Fruit fly (Drosophila melanogaster) whole organism, embryonic: ENCODE measurements around the gene Pde11.

Experiments used
- C15 ChIP-seq: fragments of 200-800 bp; sonication (Bioruptor generic); IDR thresholded peaks from 3 replicates; pipeline ENCODE4 v1.3.6; 2022; ENCODE audit warnings: missing biosample characterization, missing genetic modification characterization
- CG11504 ChIP-seq: fragments of 200-800 bp; sonication (Bioruptor generic); optimal IDR thresholded peaks from 3 replicates; lab custom pipeline; 2019; ENCODE audit warnings: missing biosample characterization, mild to moderate bottlenecking, missing genetic modification characterization, moderate library complexity
- CG12104 ChIP-seq: fragments of 200-800 bp; sonication (Bioruptor generic); optimal IDR thresholded peaks from 3 replicates; lab custom pipeline; 2016; ENCODE audit warnings: missing biosample characterization, missing genetic modification characterization
- CG1233 ChIP-seq: fragments of 200-800 bp; sonication (Bioruptor generic); optimal IDR thresholded peaks from 4 replicates; lab custom pipeline; 2018; ENCODE audit warnings: missing biosample characterization, mild to moderate bottlenecking, missing genetic modification characterization
- CG13123 ChIP-seq: fragments of 200-800 bp; sonication (Bioruptor generic); optimal IDR thresholded peaks from 2 replicates; lab custom pipeline; 2016; ENCODE audit warnings: missing biosample characterization, missing genetic modification characterization
- CG13624 ChIP-seq: fragments of 200-800 bp; sonication (Bioruptor generic); optimal IDR thresholded peaks from 2 replicates; lab custom pipeline; 2016; ENCODE audit warnings: missing biosample characterization, missing genetic modification characterization
- CG13775 ChIP-seq: fragments of 200-800 bp; sonication (Bioruptor generic); optimal IDR thresholded peaks from 3 replicates; lab custom pipeline; 2017; ENCODE audit warnings: missing biosample characterization, mild to moderate bottlenecking, missing genetic modification characterization
- CG14667 ChIP-seq: fragments of 200-800 bp; sonication (Bioruptor generic); IDR thresholded peaks from 2 replicates; pipeline ENCODE4 v1.3.6; 2022; ENCODE audit warnings: missing biosample characterization, missing genetic modification characterization
- CG15269 ChIP-seq: fragments of 200-800 bp; sonication (Bioruptor generic); optimal IDR thresholded peaks from 2 replicates; lab custom pipeline; 2018; ENCODE audit warnings: missing biosample characterization, mild to moderate bottlenecking, missing genetic modification characterization, moderate library complexity
- CG17802 ChIP-seq: fragments of 200-800 bp; sonication (Bioruptor generic); optimal IDR thresholded peaks from 2 replicates; lab custom pipeline; 2018; ENCODE audit warnings: missing biosample characterization, mild to moderate bottlenecking, missing genetic modification characterization, moderate library complexity
- CG31224 ChIP-seq: fragments of 200-800 bp; sonication (Bioruptor generic); IDR thresholded peaks from 2 replicates; pipeline ENCODE4 v1.3.6; 2022; ENCODE audit warnings: missing biosample characterization, missing genetic modification characterization
- CG3163 ChIP-seq: fragments of 200-800 bp; sonication (Bioruptor generic); optimal IDR thresholded peaks from 3 replicates; lab custom pipeline; 2016; ENCODE audit warnings: missing biosample characterization, missing genetic modification characterization
- CG33213 ChIP-seq: fragments of 200-800 bp; sonication (Bioruptor generic); optimal IDR thresholded peaks from 3 replicates; lab custom pipeline; 2016; ENCODE audit warnings: missing biosample characterization, missing genetic modification characterization
- CG43689 ChIP-seq: fragments of 200-800 bp; sonication (Bioruptor generic); IDR thresholded peaks from 2 replicates; pipeline ENCODE4 v1.3.6; 2022; ENCODE audit warnings: missing biosample characterization, missing genetic modification characterization
- CG8765 ChIP-seq: fragments of 200-800 bp; sonication (Bioruptor generic); IDR thresholded peaks from 2 replicates; pipeline ENCODE4 v1.3.6; 2022; ENCODE audit warnings: missing biosample characterization, missing genetic modification characterization
- CG9609 ChIP-seq: fragments of 200-800 bp; sonication (Bioruptor generic); optimal IDR thresholded peaks from 3 replicates; lab custom pipeline; 2016; ENCODE audit warnings: missing biosample characterization, missing genetic modification characterization
- CHES-1-like ChIP-seq: fragments of 200-800 bp; sonication (Bioruptor generic); optimal IDR thresholded peaks from 2 replicates; lab custom pipeline; 2016; ENCODE audit warnings: missing biosample characterization, missing genetic modification characterization
- CkIIα-i1 ChIP-seq: fragments of 200-800 bp; sonication (Bioruptor generic); IDR thresholded peaks from 2 replicates; pipeline ENCODE4 v1.3.6; 2022; ENCODE audit warnings: missing biosample characterization, missing genetic modification characterization
- CrebB ChIP-seq: fragments of 200-800 bp; sonication (Bioruptor generic); optimal IDR thresholded peaks from 3 replicates; lab custom pipeline; 2018; ENCODE audit warnings: missing biosample characterization, mild to moderate bottlenecking, missing genetic modification characterization
- D19A ChIP-seq: fragments of 200-800 bp; optimal IDR thresholded peaks from 3 replicates; lab custom pipeline; 2019; ENCODE audit warnings: missing biosample characterization, mild to moderate bottlenecking, missing genetic modification characterization, moderate library complexity
- Eip74EF ChIP-seq, 2 experiments: fragments of 200-800 bp in 1 of 2; fragments of >200 bp in 1 of 2; sonication (Bioruptor generic) in 1 of 2; optimal IDR thresholded peaks; 2 replicates each; lab custom pipeline; 2017 to 2019; ENCODE audit warnings: missing biosample characterization in 2 of 2, missing genetic modification characterization in 2 of 2, mild to moderate bottlenecking in 1 of 2, moderate library complexity in 1 of 2
- Fer2 ChIP-seq: fragments of 200-800 bp; sonication (Bioruptor generic); optimal IDR thresholded peaks from 2 replicates; lab custom pipeline; 2018; ENCODE audit warnings: missing biosample characterization, mild to moderate bottlenecking, missing genetic modification characterization, moderate library complexity
- Hr78 ChIP-seq, 2 experiments: fragments of 200-800 bp in 1 of 2; fragments of >200 bp in 1 of 2; sonication (Bioruptor generic) in 1 of 2; optimal IDR thresholded peaks; 2 replicates each; lab custom pipeline; 2017 to 2019; ENCODE audit warnings: missing biosample characterization in 2 of 2, missing genetic modification characterization in 2 of 2, mild to moderate bottlenecking in 1 of 2, moderate library complexity in 1 of 2
- MTF-1 ChIP-seq: fragments of 200-800 bp; sonication (Bioruptor generic); optimal IDR thresholded peaks from 2 replicates; lab custom pipeline; 2018; ENCODE audit warnings: missing biosample characterization, mild to moderate bottlenecking, missing genetic modification characterization, borderline replicate concordance
- Oaz ChIP-seq: fragments of 200-800 bp; sonication (Bioruptor generic); IDR thresholded peaks from 2 replicates; pipeline ENCODE4 v1.3.6; 2022; ENCODE audit warnings: missing biosample characterization, missing genetic modification characterization
- Opbp ChIP-seq: fragments of 200-800 bp; sonication (Bioruptor generic); IDR thresholded peaks from 3 replicates; pipeline ENCODE4 v1.3.6; 2022; ENCODE audit warnings: missing biosample characterization, missing genetic modification characterization; ENCODE audit not compliant: partially characterized antibody
- Taf1 ChIP-seq: fragments of 200-800 bp; sonication (Bioruptor generic); IDR thresholded peaks from 2 replicates; pipeline ENCODE4 v1.3.6; 2022; ENCODE audit warnings: missing biosample characterization, missing genetic modification characterization
- Trl ChIP-seq, 3 experiments: fragments of >200 bp in 2 of 3; fragments of 200-800 bp in 1 of 3; sonication (Bioruptor generic) in 1 of 3; optimal IDR thresholded peaks; 2 replicates in 1 of 3; 3 replicates in 2 of 3; lab custom pipeline; 2016 to 2017; ENCODE audit warnings: missing biosample characterization in 1 of 3, missing genetic modification characterization in 1 of 3
- Xbp1 ChIP-seq: fragments of 200-800 bp; sonication (Bioruptor generic); optimal IDR thresholded peaks from 3 replicates; lab custom pipeline; 2016; ENCODE audit warnings: missing biosample characterization, mild to moderate bottlenecking, missing genetic modification characterization
- az2 ChIP-seq: fragments of 200-800 bp; sonication (Bioruptor generic); optimal IDR thresholded peaks from 3 replicates; lab custom pipeline; 2016; ENCODE audit warnings: missing biosample characterization, missing genetic modification characterization
- corto ChIP-seq: fragments of 200-800 bp; sonication (Bioruptor generic); optimal IDR thresholded peaks from 2 replicates; lab custom pipeline; 2016; ENCODE audit warnings: missing biosample characterization, mild to moderate bottlenecking, missing genetic modification characterization, moderate library complexity
- dimm ChIP-seq: fragments of 200-800 bp; sonication (Bioruptor generic); IDR thresholded peaks from 2 replicates; pipeline ENCODE4 v1.3.6; 2022; ENCODE audit warnings: missing biosample characterization, missing genetic modification characterization
- dm ChIP-seq: fragments of 200-800 bp; sonication (Bioruptor generic); optimal IDR thresholded peaks from 3 replicates; lab custom pipeline; 2016; ENCODE audit warnings: missing biosample characterization, missing genetic modification characterization
- emc ChIP-seq: fragments of 200-800 bp; sonication (Bioruptor generic); optimal IDR thresholded peaks from 2 replicates; lab custom pipeline; 2016; ENCODE audit warnings: missing biosample characterization, missing genetic modification characterization
- fd96Cb ChIP-seq: fragments of 200-800 bp; sonication (Bioruptor generic); optimal IDR thresholded peaks from 2 replicates; lab custom pipeline; 2018; ENCODE audit warnings: missing biosample characterization, mild to moderate bottlenecking, missing genetic modification characterization, moderate library complexity
- gcm ChIP-seq: fragments of 200-800 bp; sonication (Bioruptor generic); optimal IDR thresholded peaks from 2 replicates; lab custom pipeline; 2019; ENCODE audit warnings: missing biosample characterization, mild to moderate bottlenecking, missing genetic modification characterization, moderate library complexity
- gfzf ChIP-seq: fragments of 200-800 bp; sonication (Bioruptor generic); optimal IDR thresholded peaks from 2 replicates; lab custom pipeline; 2016; ENCODE audit warnings: missing biosample characterization, mild to moderate bottlenecking, missing genetic modification characterization, moderate library complexity
- lab ChIP-seq: fragments of 200-800 bp; sonication (Bioruptor generic); optimal IDR thresholded peaks from 3 replicates; lab custom pipeline; 2017; ENCODE audit warnings: missing biosample characterization, missing genetic modification characterization, mild to moderate bottlenecking, moderate library complexity, missing genetic modification reagents
- oc ChIP-seq: fragments of 200-800 bp; sonication (Bioruptor generic); optimal IDR thresholded peaks from 2 replicates; lab custom pipeline; 2018; ENCODE audit warnings: missing biosample characterization, mild to moderate bottlenecking, missing genetic modification characterization, moderate library complexity
- odd ChIP-seq: fragments of 200-800 bp; sonication (Bioruptor generic); optimal IDR thresholded peaks from 2 replicates; lab custom pipeline; 2017; ENCODE audit warnings: missing biosample characterization, mild to moderate bottlenecking, missing genetic modification characterization
- pros ChIP-seq: fragments of 200-800 bp; sonication (Bioruptor generic); optimal IDR thresholded peaks from 3 replicates; lab custom pipeline; 2019; ENCODE audit warnings: missing biosample characterization, mild to moderate bottlenecking, missing genetic modification characterization, moderate library complexity
- salm ChIP-seq: fragments of 200-800 bp; sonication (Bioruptor generic); optimal IDR thresholded peaks from 2 replicates; lab custom pipeline; 2018; ENCODE audit warnings: missing biosample characterization, mild to moderate bottlenecking, missing genetic modification characterization
- schlank ChIP-seq: fragments of 200-800 bp; sonication (Bioruptor generic); optimal IDR thresholded peaks from 2 replicates; lab custom pipeline; 2018; ENCODE audit warnings: missing biosample characterization, mild to moderate bottlenecking, missing genetic modification characterization
- ssp ChIP-seq: fragments of 200-800 bp; sonication (Bioruptor generic); IDR thresholded peaks from 2 replicates; pipeline ENCODE4 v1.3.6; 2022; ENCODE audit warnings: missing biosample characterization, missing genetic modification characterization
- tin ChIP-seq: fragments of 200-800 bp; sonication (Bioruptor generic); optimal IDR thresholded peaks from 3 replicates; lab custom pipeline; 2016; ENCODE audit warnings: missing biosample characterization, missing genetic modification characterization
- trh ChIP-seq: fragments of 200-800 bp; sonication (Bioruptor generic); optimal IDR thresholded peaks from 2 replicates; lab custom pipeline; 2016; ENCODE audit warnings: missing biosample characterization, missing genetic modification characterization
- vvl ChIP-seq: fragments of 200-800 bp; sonication (Bioruptor generic); IDR thresholded peaks from 2 replicates; pipeline ENCODE4 v1.3.6; 2022; ENCODE audit warnings: missing biosample characterization, missing genetic modification characterization
- zfh2 ChIP-seq: fragments of 200-800 bp; sonication (Bioruptor generic); optimal IDR thresholded peaks from 2 replicates; lab custom pipeline; 2016; ENCODE audit warnings: missing biosample characterization, missing genetic modification characterization

Pde11 gene

dm6 chr2L:18566235-18567158, 23.6 kb downstream of the Pde11 start (continued):
- TF ChIP-seq trh (GFP tag; lab: Kevin White, UChicago) (no peak), gfzf (GFP tag; lab: Kevin White, UChicago) (no peak), Eip74EF (GFP tag; optimal IDR thresholded peaks at IDR 0.05; lab: Kevin White, UChicago) (no peak), CG33213 (GFP tag; lab: Kevin White, UChicago) (no peak), C15 (GFP tag; lab: Robert Waterston, UW) (no peak), CG12104 (GFP tag; lab: Kevin White, UChicago) (no peak), corto (GFP tag; lab: Kevin White, UChicago) (no peak), dm (GFP tag; lab: Kevin White, UChicago) (no peak), CG11504 (tag; lab: Kevin White, UChicago) (peak; percentile 41), CG31224 (GFP tag; lab: Robert Waterston, UW) (no peak), Taf1 (no peak), Trl (optimal IDR thresholded peaks at IDR 0.05; lab: Kevin White, UChicago) (no peak), Trl (GFP tag; optimal IDR thresholded peaks at IDR 0.05; lab: Kevin White, UChicago) (no peak), CG3163 (GFP tag; lab: Kevin White, UChicago) (no peak), CHES-1-like (GFP tag; lab: Kevin White, UChicago) (no peak), salm (no peak), CG13624 (GFP tag; lab: Kevin White, UChicago) (no peak), oc (tag; lab: Kevin White, UChicago) (no peak), ssp (no peak), CG13123 (no peak), CG15269 (tag; lab: Kevin White, UChicago) (no peak), CG17802 (no peak), CG43689 (GFP tag; lab: Robert Waterston, UW) (no peak), schlank (tag; lab: Kevin White, UChicago) (no peak), Fer2 (no peak), MTF-1 (no peak), Hr78 (GFP tag; optimal IDR thresholded peaks at IDR 0.05; lab: Kevin White, UChicago) (peak in 1 of 2 experiments; percentile 56), tin (GFP tag; lab: Kevin White, UChicago) (no peak), Xbp1 (GFP tag; lab: Kevin White, UChicago) (peak; percentile 0), odd (GFP tag; lab: Kevin White, UChicago) (no peak), Oaz (no peak), CG13775 (peak; percentile 26), CrebB (tag; lab: Kevin White, UChicago) (no peak), az2 (GFP tag; lab: Kevin White, UChicago) (peak; percentile 25), fd96Cb (tag; lab: Kevin White, UChicago) (peak; percentile 43), CG14667 (no peak), dimm (GFP tag; lab: Robert Waterston, UW) (no peak), CG9609 (GFP tag; lab: Kevin White, UChicago) (no peak), lab (GFP tag; lab: Kevin White, UChicago) (peak; percentile 42), zfh2 (GFP tag; lab: Kevin White, UChicago) (no peak), CG1233 (GFP tag; lab: Kevin White, UChicago) (peak; percentile 33), gcm (GFP tag; lab: Kevin White, UChicago) (no peak), D19A (peak; percentile 35), Opbp (peak; percentile 45; the same call in 1 of the 3 replicates), CkIIα-i1 (GFP tag; lab: Robert Waterston, UW) (no peak), CG8765 (GFP tag; lab: Robert Waterston, UW) (no peak), emc (GFP tag; lab: Kevin White, UChicago) (no peak), pros (no peak), vvl (GFP tag; lab: Robert Waterston, UW) (peak; percentile 37; the same call in 1 of the 2 replicates)
